Fruit fly (Drosophila melanogaster): Measurements from ENCODE around the gene CG5177.

CG5177 gene

DNA sequence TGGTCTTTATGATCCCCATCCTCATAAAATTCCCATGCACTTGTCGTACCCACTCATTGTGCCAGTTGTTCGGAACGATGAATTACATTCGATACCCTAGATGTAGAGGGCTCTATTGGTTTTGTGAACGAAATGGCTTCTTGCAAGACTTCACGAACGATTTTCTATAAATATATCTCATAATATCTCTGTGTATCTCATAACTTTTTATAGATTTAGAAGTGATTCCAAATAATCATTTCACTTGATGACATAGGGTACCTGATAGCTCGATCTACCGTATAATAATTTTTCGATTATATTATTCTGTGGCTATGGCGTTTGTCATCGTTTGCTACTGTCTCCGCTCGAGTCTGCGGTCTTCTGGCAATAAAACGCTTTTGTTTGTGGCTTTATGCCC, 8.1 kb upstream of the CG5177 start (continued):
- peak; percentile 18 for TF ChIP-seq CG15011 (GFP tag; optimal IDR thresholded peaks at IDR 0.05)
- TF ChIP-seq CG9876 (GFP tag; optimal IDR thresholded peaks at IDR 0.05): peak; percentile 5
- peak; percentile 80 for TF ChIP-seq ci (GFP tag; IDR thresholded peaks at IDR 0.05)
- peak; percentile 64 for TF ChIP-seq CG9215 (GFP tag; IDR thresholded peaks at IDR 0.05)
- 0 out of 2 replicates have a peak, but pooled peaks have one; percentile 41 for TF ChIP-seq ro (GFP tag; IDR thresholded peaks at IDR 0.05)
- TF ChIP-seq CG2678 (tag; optimal IDR thresholded peaks at IDR 0.05): peak; percentile 80
- no peak for TF ChIP-seq CG7271 (tag; optimal IDR thresholded peaks at IDR 0.05)
- TF ChIP-seq CG11456 (GFP tag; IDR thresholded peaks at IDR 0.05): peak; percentile 74
- peak; percentile 48 for TF ChIP-seq jumu (GFP tag; optimal IDR thresholded peaks at IDR 0.05)
- peak; percentile 10 for TF ChIP-seq Hand (GFP tag; optimal IDR thresholded peaks at IDR 0.05)
- no peak for TF ChIP-seq YL-1 (GFP tag; optimal IDR thresholded peaks at IDR 0.05)
- no peak for TF ChIP-seq amos (GFP tag; IDR thresholded peaks at IDR 0.05; ENCODE audit: partially characterized antibody)
- no peak for TF ChIP-seq BEAF-32 (GFP tag; optimal IDR thresholded peaks at IDR 0.05)
- no peak for TF ChIP-seq CG1792 (GFP tag; optimal IDR thresholded peaks at IDR 0.05)
- TF ChIP-seq trh (GFP tag; optimal IDR thresholded peaks at IDR 0.05): no peak
- TF ChIP-seq zf30C (GFP tag; optimal IDR thresholded peaks at IDR 0.05): no peak
- TF ChIP-seq tgo (GFP tag; IDR thresholded peaks at IDR 0.05): peak; percentile 82
- TF ChIP-seq CG13123 (GFP tag; optimal IDR thresholded peaks at IDR 0.05): no peak
- TF ChIP-seq CG8388 (GFP tag; optimal IDR thresholded peaks at IDR 0.05): peak; percentile 60
- peak; percentile 65 for TF ChIP-seq CG11085 (GFP tag; IDR thresholded peaks at IDR 0.05)
- peak; percentile 42 for TF ChIP-seq ewg (GFP tag; optimal IDR thresholded peaks at IDR 0.05)
- TF ChIP-seq Sry-δ (GFP tag; optimal IDR thresholded peaks at IDR 0.05): no peak
- TF ChIP-seq bcd (GFP tag; optimal IDR thresholded peaks at IDR 0.05): peak; percentile 59
- TF ChIP-seq CG6272 (GFP tag; IDR thresholded peaks at IDR 0.05): peak; percentile 54; the same call in 1 of the 2 replicates
- TF ChIP-seq ap (GFP tag; IDR thresholded peaks at IDR 0.05): peak; percentile 39
- TF ChIP-seq Dek (tag; optimal IDR thresholded peaks at IDR 0.05): peak; percentile 49
- peak; percentile 35 for TF ChIP-seq CG7987 (GFP tag; optimal IDR thresholded peaks at IDR 0.05)
- TF ChIP-seq CG12744 (GFP tag; optimal IDR thresholded peaks at IDR 0.05): peak; percentile 51
- TF ChIP-seq CG17612 (GFP tag; IDR thresholded peaks at IDR 0.05): peak; percentile 56
- peak; percentile 17 for TF ChIP-seq CG6765 (GFP tag; optimal IDR thresholded peaks at IDR 0.05)
- TF ChIP-seq CoRest (tag; optimal IDR thresholded peaks at IDR 0.05): peak; percentile 56
- no peak for TF ChIP-seq ac (GFP tag; optimal IDR thresholded peaks at IDR 0.05)
- no peak for TF ChIP-seq ato (GFP tag; IDR thresholded peaks at IDR 0.05; ENCODE audit: partially characterized antibody)
- peak; percentile 13 to 69 for TF ChIP-seq Hr51 (GFP tag; optimal IDR thresholded peaks at IDR 0.05)
- no peak for TF ChIP-seq unc-4 (GFP tag; IDR thresholded peaks at IDR 0.05; ENCODE audit: partially characterized antibody)
- TF ChIP-seq zfh1 (GFP tag; IDR thresholded peaks at IDR 0.05): peak; percentile 57; the same call in 1 of the 3 replicates
- peak; percentile 51 for TF ChIP-seq CG10274 (GFP tag; optimal IDR thresholded peaks at IDR 0.05)
- TF ChIP-seq CG34422 (GFP tag; IDR thresholded peaks at IDR 0.05): peak; percentile 77; the same call in 1 of the 3 replicates
- no peak for TF ChIP-seq MESR4 (GFP tag; optimal IDR thresholded peaks at IDR 0.05)
- TF ChIP-seq gcm2 (GFP tag; optimal IDR thresholded peaks at IDR 0.05): no peak
- TF ChIP-seq CG11398 (GFP tag; optimal IDR thresholded peaks at IDR 0.05): no peak
- no peak for TF ChIP-seq Lpt (GFP tag; optimal IDR thresholded peaks at IDR 0.05)
- TF ChIP-seq CG1603 (tag; optimal IDR thresholded peaks at IDR 0.05): peak; percentile 70
- peak; percentile 58 for TF ChIP-seq CG10979 (tag; optimal IDR thresholded peaks at IDR 0.05)
- TF ChIP-seq CG3407 (GFP tag; optimal IDR thresholded peaks at IDR 0.05): peak; percentile 17
- TF ChIP-seq CG34376 (GFP tag; optimal IDR thresholded peaks at IDR 0.05): no peak
- TF ChIP-seq Sin3A (optimal IDR thresholded peaks at IDR 0.05): no peak
- TF ChIP-seq CG15514 (GFP tag; optimal IDR thresholded peaks at IDR 0.05): peak; percentile 46
- TF ChIP-seq CG2202 (tag; optimal IDR thresholded peaks at IDR 0.05): peak; percentile 16
- no peak for TF ChIP-seq pfk (GFP tag; optimal IDR thresholded peaks at IDR 0.05)
- no peak for TF ChIP-seq sim (GFP tag; IDR thresholded peaks at IDR 0.05)

Data from whole organism, embryonic.